Worm (Caenorhabditis elegans): ENCODE results near the gene zhit-3.

zhit-3 gene

ce11 chrV:10238665-10239064, 26.7 kb upstream of the zhit-3 start, which contains the start of gene fubl-1 (continued):
- TF ChIP-seq D2030.7 (GFP tag; IDR thresholded peaks at IDR 0.05), result peak; percentile 49; the same call in 1 of the 2 replicates
- TF ChIP-seq efl-1 (GFP tag; optimal IDR thresholded peaks at IDR 0.05), result peak; percentile 14
- TF ChIP-seq madf-3 (GFP tag; IDR thresholded peaks at IDR 0.05), result peak; percentile 97
- TF ChIP-seq mel-28 (tag; optimal IDR thresholded peaks at IDR 0.05; ENCODE audit: borderline replicate concordance), result no peak
- TF ChIP-seq lin-26 (GFP tag; IDR thresholded peaks at IDR 0.05), result 0 out of 2 replicates have a peak, but pooled peaks have one; percentile 7
- TF ChIP-seq egrh-3 (GFP tag; IDR thresholded peaks at IDR 0.05), result no peak
- TF ChIP-seq pha-4 (tag; optimal IDR thresholded peaks at IDR 0.05), result no peak
- TF ChIP-seq attf-3 (GFP tag; conservative IDR thresholded peaks at IDR 0.05), result no peak
- TF ChIP-seq ztf-28 (GFP tag; IDR thresholded peaks at IDR 0.05), result 0 out of 2 replicates have a peak, but pooled peaks have one; percentile 48
- peak; percentile 68 for TF ChIP-seq ceh-91 (GFP tag; IDR thresholded peaks at IDR 0.05)
- peak; percentile 76 for TF ChIP-seq lsl-1 (GFP tag; optimal IDR thresholded peaks at IDR 0.05)

ce11 chrV:10237959-10238444, 26.1 kb upstream of the zhit-3 start:
- TF ChIP-seq fkh-3 (tag; optimal IDR thresholded peaks at IDR 0.05) (peak; percentile 54), dpl-1 (GFP tag; optimal IDR thresholded peaks at IDR 0.05) (no peak), dox-1 (GFP tag; IDR thresholded peaks at IDR 0.05) (peak; percentile 30; the same call in 1 of the 2 replicates), hlh-12 (tag; optimal IDR thresholded peaks at IDR 0.05) (no peak), ztf-22 (GFP tag; optimal IDR thresholded peaks at IDR 0.05) (no peak), ceh-58 (GFP tag; IDR thresholded peaks at IDR 0.05) (no peak), rec-8 (tag; optimal IDR thresholded peaks at IDR 0.05) (peak in 1 of 2 experiments; percentile 0), B0336.3 (GFP tag; IDR thresholded peaks at IDR 0.05) (peak; percentile 82), ztf-6 (GFP tag; IDR thresholded peaks at IDR 0.05) (no peak), Y56A3A.18 (GFP tag; IDR thresholded peaks at IDR 0.05) (peak; percentile 59), nhr-90 (tag; optimal IDR thresholded peaks at IDR 0.05) (no peak), K12H6.12 (tag; optimal IDR thresholded peaks at IDR 0.05) (no peak), sea-2 (GFP tag; IDR thresholded peaks at IDR 0.05) (no peak), egl-18 (GFP tag; IDR thresholded peaks at IDR 0.05) (no peak), nhr-179 (tag; optimal IDR thresholded peaks at IDR 0.05) (no peak), K11D2.4 (GFP tag; IDR thresholded peaks at IDR 0.05) (no peak), ztf-28 (GFP tag; IDR thresholded peaks at IDR 0.05) (no peak), ztf-3 (GFP tag; optimal IDR thresholded peaks at IDR 0.05) (no peak), ekl-4 (GFP tag; IDR thresholded peaks at IDR 0.05) (peak; percentile 89), B0019.2 (GFP tag; conservative IDR thresholded peaks at IDR 0.05) (no peak), attf-6 (GFP tag; IDR thresholded peaks at IDR 0.05) (peak; percentile 73; the same call in 1 of the 2 replicates), nfya-2 (GFP tag; IDR thresholded peaks at IDR 0.05) (no peak), ets-4 (GFP tag; optimal IDR thresholded peaks at IDR 0.05) (no peak), rcor-1 (GFP tag; IDR thresholded peaks at IDR 0.05) (peak; percentile 27; the same call in 1 of the 2 replicates), egl-44 (GFP tag; IDR thresholded peaks at IDR 0.05) (no peak), dpff-1 (tag; optimal IDR thresholded peaks at IDR 0.05) (peak; percentile 93), him-1 (tag; optimal IDR thresholded peaks at IDR 0.05) (no peak), athp-1 (tag; optimal IDR thresholded peaks at IDR 0.05) (peak; percentile 95), madf-8 (GFP tag; conservative IDR thresholded peaks at IDR 0.05) (no peak), ceh-79 (tag; optimal IDR thresholded peaks at IDR 0.05) (peak; percentile 83), D2030.7 (GFP tag; IDR thresholded peaks at IDR 0.05) (0 out of 2 replicates have a peak, but pooled peaks have one; percentile 36), F49E8.2 (tag; optimal IDR thresholded peaks at IDR 0.05; ENCODE audit: insufficient read depth) (peak; percentile 58), lin-54 (GFP tag; optimal IDR thresholded peaks at IDR 0.05) (peak; percentile 33), pha-4 (tag; optimal IDR thresholded peaks at IDR 0.05) (no peak), ztf-26 (tag; optimal IDR thresholded peaks at IDR 0.05) (no peak), rpc-1 (optimal IDR thresholded peaks at IDR 0.05) (no peak), rpc-1 (tag; optimal IDR thresholded peaks at IDR 0.05) (no peak), aptf-3 (GFP tag; IDR thresholded peaks at IDR 0.05) (no peak), tbp1 (GFP tag; optimal IDR thresholded peaks at IDR 0.05) (peak; percentile 45), T26A5.8 (tag; optimal IDR thresholded peaks at IDR 0.05) (peak; percentile 60)
